Fruit fly (Drosophila melanogaster) whole organism, wandering third instar larva: Measurements from ENCODE around the gene CG11563.

ENCODE experiments used
- Dfd ChIP-seq: fragments of >200 bp; optimal IDR thresholded peaks from 2 replicates; lab custom pipeline; 2017; ENCODE audit warnings: missing biosample characterization, missing genetic modification characterization
- GATAd ChIP-seq: sonication (Bioruptor generic); optimal IDR thresholded peaks from 2 replicates; lab custom pipeline; 2016; ENCODE audit warnings: missing biosample characterization, missing genetic modification characterization
- Myc ChIP-seq: fragments of >200 bp; optimal IDR thresholded peaks from 2 replicates; lab custom pipeline; 2017
- OdsH ChIP-seq: fragments of 200-800 bp; sonication (Bioruptor generic); optimal IDR thresholded peaks from 2 replicates; lab custom pipeline; 2016; ENCODE audit warnings: missing biosample characterization, mild to moderate bottlenecking, missing genetic modification characterization
- dsf ChIP-seq: sonication (Bioruptor generic); optimal IDR thresholded peaks from 2 replicates; lab custom pipeline; 2016; ENCODE audit warnings: missing biosample characterization, missing genetic modification characterization, borderline replicate concordance
- h ChIP-seq: fragments of 200-800 bp; sonication (Bioruptor generic); optimal IDR thresholded peaks from 3 replicates; lab custom pipeline; 2016; ENCODE audit warnings: missing biosample characterization, mild to moderate bottlenecking, missing genetic modification characterization
- jim ChIP-seq: fragments of 175-275, 200-325 bp; sonication (Bioruptor generic); optimal IDR thresholded peaks from 2 replicates; lab custom pipeline; 2016; ENCODE audit warnings: missing biosample characterization, mild to moderate bottlenecking, missing genetic modification characterization
- lola ChIP-seq: fragments of >200 bp; optimal IDR thresholded peaks from 2 replicates; lab custom pipeline; 2017; ENCODE audit warnings: missing biosample characterization, missing genetic modification characterization
- pan ChIP-seq: fragments of >200 bp; optimal IDR thresholded peaks from 2 replicates; lab custom pipeline; 2017
- tai ChIP-seq: sonication (Bioruptor generic); optimal IDR thresholded peaks from 2 replicates; lab custom pipeline; 2016; ENCODE audit warnings: missing biosample characterization, missing genetic modification characterization

DNA sequence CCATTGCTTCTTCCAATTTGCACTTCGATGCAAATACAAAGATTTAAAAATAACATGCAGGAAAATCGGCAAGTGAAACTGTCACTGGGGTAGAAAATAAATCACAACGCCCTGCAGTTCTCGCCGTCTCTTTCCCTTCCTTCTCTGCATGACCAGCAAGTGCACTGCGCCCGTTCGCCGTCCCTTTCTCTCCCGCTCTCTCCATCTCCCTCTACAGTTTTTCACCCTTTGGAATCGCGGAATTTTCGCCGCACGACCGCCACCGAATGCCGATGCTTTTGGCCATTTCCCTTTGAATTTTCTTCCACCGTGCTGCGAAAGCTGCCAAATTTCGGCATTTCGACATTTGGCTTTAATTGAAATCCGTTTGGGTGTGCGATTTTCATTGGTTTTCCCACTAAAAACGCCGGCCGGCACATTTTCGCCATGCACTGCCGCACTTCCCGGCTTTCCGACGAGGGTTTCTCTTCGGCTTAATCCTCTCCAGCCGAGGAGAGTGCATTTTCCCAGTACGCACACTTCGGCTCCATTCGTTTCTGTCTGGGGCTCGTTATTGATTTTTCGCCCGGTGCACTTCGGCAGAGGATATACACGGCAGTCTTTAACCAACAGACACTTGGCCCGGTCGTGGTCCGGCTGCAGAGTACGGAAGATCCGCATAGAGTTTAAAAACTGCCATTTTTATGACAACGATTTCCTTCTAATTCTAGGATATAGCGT lies 2.4 kb downstream of the CG11563 start:
- TF ChIP-seq GATAd (GFP tag; lab: Kevin White, UChicago) (no peak), jim (no peak), dsf (no peak), Dfd (GFP tag; lab: Kevin White, UChicago) (no peak), pan (no peak), lola (GFP tag; lab: Kevin White, UChicago) (no peak), h (GFP tag; lab: Kevin White, UChicago) (no peak), Myc (lab: Kevin White, UChicago) (no peak), OdsH (GFP tag; lab: Kevin White, UChicago) (no peak), tai (GFP tag; lab: Kevin White, UChicago) (no peak)
